Worm (Caenorhabditis elegans) whole organism, early embryonic: ENCODE data around the gene plpp-1.2.

Source experiments
- B0310.2 ChIP-seq: sonication (generic microtip); optimal IDR thresholded peaks from 2 replicates; lab custom pipeline; 2016; ENCODE audit warnings: mild to moderate bottlenecking, missing genetic modification characterization, missing compliant biosample characterization
- F13C5.2 ChIP-seq: sonication (generic microtip); optimal IDR thresholded peaks from 2 replicates; lab custom pipeline; 2017; ENCODE audit warnings: mild to moderate bottlenecking, missing genetic modification characterization, inconsistent platforms, missing compliant biosample characterization
- aly-1 ChIP-seq: sonication (generic microtip); optimal IDR thresholded peaks from 2 replicates; lab custom pipeline; 2016; ENCODE audit warnings: missing genetic modification characterization, missing compliant biosample characterization
- ama-1 ChIP-seq: fragments of 150-350 bp; optimal IDR thresholded peaks from 2 replicates; lab custom pipeline; 2014
- ceh-13 ChIP-seq: fragments of 200-800 bp; sonication (Bioruptor generic); optimal IDR thresholded peaks from 2 replicates; lab custom pipeline; 2018; ENCODE audit warnings: mild to moderate bottlenecking, missing genetic modification characterization, missing compliant biosample characterization
- ceh-36 ChIP-seq: sonication (generic microtip); optimal IDR thresholded peaks from 2 replicates; lab custom pipeline; 2016; ENCODE audit warnings: missing genetic modification characterization, inconsistent platforms, missing compliant biosample characterization
- ets-7 ChIP-seq: sonication (generic microtip); optimal IDR thresholded peaks from 2 replicates; lab custom pipeline; 2016; ENCODE audit warnings: missing genotype, missing genetic modification characterization, missing compliant biosample characterization
- flt-1 ChIP-seq: fragments of 200-800 bp; sonication (Bioruptor generic); IDR thresholded peaks from 2 replicates; pipeline ENCODE4 v1.3.6; 2022; ENCODE audit warnings: missing genetic modification characterization, missing compliant biosample characterization
- hmbx-1 ChIP-seq: sonication (generic microtip); optimal IDR thresholded peaks from 2 replicates; lab custom pipeline; 2016; ENCODE audit warnings: mild to moderate bottlenecking, missing genetic modification characterization, missing compliant biosample characterization
- hnd-1 ChIP-seq: sonication (generic microtip); optimal IDR thresholded peaks from 2 replicates; lab custom pipeline; 2016; ENCODE audit warnings: missing genetic modification characterization, missing compliant biosample characterization
- pes-1 ChIP-seq: fragments of 200-800 bp; sonication (Bioruptor generic); IDR thresholded peaks from 2 replicates; pipeline ENCODE4 v1.3.6; 2022; ENCODE audit warnings: missing genetic modification reagents, missing genetic modification characterization, missing compliant biosample characterization
- sea-1 ChIP-seq: fragments of 200-800 bp; sonication (Bioruptor generic); conservative IDR thresholded peaks from 2 replicates; pipeline ENCODE4 v1.3.6; 2022; ENCODE audit warnings: missing genetic modification characterization, missing compliant biosample characterization
- tbx-37 ChIP-seq: fragments of 200-800 bp; sonication (Bioruptor generic); conservative IDR thresholded peaks from 2 replicates; pipeline ENCODE4 v1.3.6; 2022; ENCODE audit warnings: missing genetic modification reagents, missing genetic modification characterization, missing compliant biosample characterization
- tra-4 ChIP-seq: sonication (generic microtip); optimal IDR thresholded peaks from 2 replicates; lab custom pipeline; 2017; ENCODE audit warnings: missing genetic modification characterization, missing compliant biosample characterization

Gene plpp-1.2

DNA sequence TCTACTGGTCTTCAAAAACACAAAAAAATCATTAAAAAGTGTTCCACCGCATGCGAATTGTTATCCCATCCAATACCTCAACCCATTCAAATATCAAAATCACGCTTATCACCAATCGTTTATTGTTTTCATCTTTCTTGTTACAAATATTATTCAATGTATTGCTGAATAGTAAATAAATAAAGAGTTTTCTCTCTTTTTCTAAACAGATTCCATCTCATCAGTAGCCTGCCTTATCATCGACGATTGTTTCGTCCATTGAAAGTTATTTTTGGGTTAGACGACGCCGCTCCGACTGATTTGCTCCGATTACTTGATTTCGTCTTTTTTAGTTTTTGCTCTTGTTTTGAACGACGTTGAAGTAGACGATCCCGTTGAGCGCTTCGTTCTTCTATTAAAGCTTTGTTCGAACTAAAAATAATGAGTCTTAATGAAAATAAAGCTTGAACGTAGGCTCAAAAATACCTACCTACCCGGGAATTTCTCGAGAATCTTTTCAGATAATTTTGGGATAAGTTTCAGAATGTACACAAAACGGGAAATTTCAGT is 40.9 kb downstream of the plpp-1.2 start:
- TF ChIP-seq pes-1 (GFP tag; lab: Robert Waterston, UW) (no peak), B0310.2 (no peak), tra-4 (tag; lab: Kevin White, UChicago) (no peak), ceh-36 (tag; lab: Kevin White, UChicago) (no peak), aly-1 (no peak), ceh-13 (no peak), F13C5.2 (no peak)

DNA sequence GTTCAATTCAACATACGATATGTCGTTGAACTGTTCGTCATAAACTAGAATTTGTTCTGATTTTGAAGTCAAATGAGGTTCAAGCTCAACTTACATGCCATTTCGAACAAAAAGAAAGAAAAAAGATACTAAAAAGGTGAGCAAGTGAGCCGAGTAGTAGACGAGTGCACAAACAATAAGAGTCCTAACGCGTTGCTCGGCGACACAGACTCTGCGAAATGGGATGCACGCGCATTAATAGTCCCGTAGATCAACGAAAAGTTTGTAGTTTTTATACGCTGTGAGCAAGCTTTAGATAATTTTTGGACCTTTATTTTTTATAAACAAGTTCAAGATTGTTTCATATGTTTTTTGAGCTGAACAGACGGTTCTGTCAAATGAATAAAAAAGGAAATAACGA is 43.4 kb downstream of the plpp-1.2 start, which contains the start of gene C56E6.4:
Gene C56E6.4, minus strand, starts transcription at position 101 of the 400 bp plus-strand sequence.
- TF ChIP-seq sea-1 (no peak), ama-1 (lab: Kevin White, UChicago) (no peak), tbx-37 (GFP tag; lab: Robert Waterston, UW) (no peak), hmbx-1 (tag; lab: Kevin White, UChicago) (no peak), flt-1 (GFP tag; lab: Robert Waterston, UW) (no peak)

DNA sequence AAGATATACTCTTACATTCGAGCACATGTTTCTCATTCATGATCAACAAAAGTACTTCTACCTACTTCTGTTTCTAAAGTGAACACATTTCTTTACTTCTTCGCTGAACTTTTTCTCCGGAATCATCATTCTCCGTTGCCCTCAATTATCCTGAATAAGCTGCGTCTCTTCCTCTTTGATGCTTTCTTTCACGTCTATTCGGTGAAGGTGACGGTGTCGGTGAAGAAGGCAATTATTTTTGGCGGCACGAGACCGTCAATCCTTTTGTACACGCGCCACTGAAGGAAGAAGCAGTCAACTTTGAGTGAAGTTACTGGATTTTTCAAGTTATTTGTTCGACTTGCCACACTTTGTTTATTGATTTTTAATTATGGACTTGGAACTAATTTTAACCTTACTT is 46.3 kb downstream of the plpp-1.2 start, which contains the start of gene abch-1:
Gene abch-1, minus strand, starts transcription at position 101 of the 400 bp plus-strand sequence.
- TF ChIP-seq B0310.2 (no peak), ets-7 (tag; lab: Kevin White, UChicago) (no peak), F13C5.2 (no peak), ama-1 (lab: Kevin White, UChicago) (no peak), pes-1 (GFP tag; lab: Robert Waterston, UW) (no peak), ceh-36 (tag; lab: Kevin White, UChicago) (no peak), flt-1 (GFP tag; lab: Robert Waterston, UW) (no peak), hmbx-1 (tag; lab: Kevin White, UChicago) (no peak)

DNA sequence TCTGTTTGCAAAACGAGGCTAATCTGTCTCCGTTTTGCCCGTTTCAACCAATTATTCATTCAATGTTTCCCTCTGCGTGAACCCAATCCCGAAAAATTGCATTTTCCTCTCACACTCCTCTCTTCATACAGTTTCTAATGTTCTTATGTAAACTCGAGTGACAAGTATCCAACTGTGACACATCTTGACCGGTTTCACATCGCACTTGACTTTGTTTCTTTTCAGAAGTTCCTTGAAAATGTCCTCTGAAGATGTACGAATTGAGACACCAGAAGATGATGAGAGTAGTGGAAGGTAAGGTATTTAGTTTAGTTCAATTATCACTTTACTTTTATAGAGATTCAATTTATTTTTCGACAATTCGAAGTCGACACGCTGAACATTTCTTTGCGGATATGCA is 46.7 kb downstream of the plpp-1.2 start, which contains the start of gene abcx-1:
Gene abcx-1, plus strand, starts transcription at position 224 of the 400 bp plus-strand sequence.
- TF ChIP-seq aly-1 (no peak), ets-7 (tag; lab: Kevin White, UChicago) (no peak), sea-1 (no peak), hmbx-1 (tag; lab: Kevin White, UChicago) (no peak), B0310.2 (no peak), hnd-1 (tag; lab: Kevin White, UChicago) (no peak), ceh-36 (tag; lab: Kevin White, UChicago) (no peak), ama-1 (lab: Kevin White, UChicago) (no peak)

DNA sequence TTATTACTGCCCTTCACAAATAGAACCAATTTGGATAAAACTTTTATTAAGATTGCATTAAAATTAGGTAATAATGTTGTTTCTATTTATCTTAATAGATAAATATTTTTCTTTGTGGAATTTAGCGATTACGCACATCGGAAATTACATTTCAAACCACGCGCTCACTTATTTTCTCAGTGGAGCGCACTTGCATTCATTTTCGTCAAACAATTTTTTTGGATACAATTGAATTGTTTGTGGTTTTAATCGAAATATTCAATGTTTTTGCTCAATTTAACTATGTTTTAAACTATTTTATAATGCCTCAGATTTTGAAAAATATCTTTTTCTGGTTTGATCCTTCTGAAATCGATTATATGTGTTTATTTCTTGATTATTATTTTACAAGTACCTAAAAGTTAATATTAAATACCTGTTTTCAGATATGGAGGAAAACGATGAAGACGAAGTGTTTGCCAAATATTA is 50.7 kb downstream of the plpp-1.2 start, which contains the start of gene utp-20:
Gene utp-20, plus strand, starts transcription at position 418 of the 468 bp plus-strand sequence.
- TF ChIP-seq F13C5.2 (peak; percentile 5), ceh-36 (tag; lab: Kevin White, UChicago) (no peak)
